Fruit fly (Drosophila melanogaster) whole organism, wandering third instar larva: ENCODE results near the gene CG10347.

Source experiments
- Hr83 ChIP-seq: fragments of 200-300 bp; sonication (Bioruptor generic); optimal IDR thresholded peaks from 2 replicates; lab custom pipeline; 2016; ENCODE audit warnings: missing biosample characterization, mild to moderate bottlenecking, missing genetic modification characterization, moderate library complexity; ENCODE audit not compliant: poor library complexity, severe bottlenecking
- OdsH ChIP-seq: fragments of 200-800 bp; sonication (Bioruptor generic); optimal IDR thresholded peaks from 2 replicates; lab custom pipeline; 2016; ENCODE audit warnings: missing biosample characterization, mild to moderate bottlenecking, missing genetic modification characterization
- Vsx2 ChIP-seq: fragments of 200-300, 225-300 bp; sonication (Bioruptor generic); optimal IDR thresholded peaks from 2 replicates; lab custom pipeline; 2018; ENCODE audit warnings: missing biosample characterization, missing genetic modification characterization; ENCODE audit not compliant: partially characterized antibody
- brk ChIP-seq: fragments of 200-800 bp; sonication (Bioruptor generic); optimal IDR thresholded peaks from 2 replicates; lab custom pipeline; 2016; ENCODE audit warnings: missing biosample characterization, mild to moderate bottlenecking, missing genetic modification characterization
- dmrt93B ChIP-seq: fragments of 200-800 bp; sonication (Bioruptor generic); optimal IDR thresholded peaks from 2 replicates; lab custom pipeline; 2018; ENCODE audit warnings: missing biosample characterization, mild to moderate bottlenecking, missing genetic modification characterization
- dsf ChIP-seq: sonication (Bioruptor generic); optimal IDR thresholded peaks from 2 replicates; lab custom pipeline; 2016; ENCODE audit warnings: missing biosample characterization, missing genetic modification characterization, borderline replicate concordance
- jim ChIP-seq: fragments of 175-275, 200-325 bp; sonication (Bioruptor generic); optimal IDR thresholded peaks from 2 replicates; lab custom pipeline; 2016; ENCODE audit warnings: missing biosample characterization, mild to moderate bottlenecking, missing genetic modification characterization
- rgr ChIP-seq: fragments of 200-800 bp; sonication (Bioruptor generic); optimal IDR thresholded peaks from 3 replicates; lab custom pipeline; 2016; ENCODE audit warnings: missing biosample characterization, mild to moderate bottlenecking, missing genetic modification characterization
- sage ChIP-seq: fragments of 200-800 bp; sonication (Bioruptor generic); optimal IDR thresholded peaks from 2 replicates; lab custom pipeline; 2016; ENCODE audit warnings: missing biosample characterization, mild to moderate bottlenecking, missing genetic modification characterization
- woc ChIP-seq: sonication (Bioruptor generic); optimal IDR thresholded peaks from 2 replicates; lab custom pipeline; 2016; ENCODE audit warnings: missing biosample characterization, mild to moderate bottlenecking, missing genetic modification characterization

dm6 chrX:11893643-11894042 is 38.9 kb upstream of the CG10347 start, which contains the start of gene wisp:
- TF ChIP-seq OdsH (no peak), brk (GFP tag; lab: Kevin White, UChicago) (no peak), Vsx2 (GFP tag; lab: Kevin White, UChicago) (no peak), Hr83 (GFP tag; lab: Kevin White, UChicago) (no peak), sage (no peak), rgr (no peak), dmrt93B (GFP tag; lab: Kevin White, UChicago) (no peak), woc (no peak), jim (GFP tag; lab: Kevin White, UChicago) (no peak), dsf (GFP tag; lab: Kevin White, UChicago) (no peak)
